Worm (Caenorhabditis elegans) whole organism, L4 larva: ENCODE measurements around the gene nhr-52.

Experiments
- Y105C5A.15 ChIP-seq: fragments of 200-800 bp; sonication (Bioruptor generic); IDR thresholded peaks from 2 replicates; pipeline ENCODE4 v1.3.6; 2022; ENCODE audit warnings: missing genetic modification characterization, missing compliant biosample characterization
- Y48G9A.11 ChIP-seq: fragments of 200-800 bp; sonication (Bioruptor generic); IDR thresholded peaks from 2 replicates; pipeline ENCODE4 v1.3.6; 2022; ENCODE audit warnings: missing genetic modification reagents, missing genetic modification characterization, missing compliant biosample characterization
- ZK337.2 ChIP-seq: fragments of 200-800 bp; sonication (Bioruptor generic); IDR thresholded peaks from 2 replicates; pipeline ENCODE4 v1.3.6; 2022; ENCODE audit warnings: missing genetic modification reagents, missing genetic modification characterization, missing compliant biosample characterization
- aha-1 ChIP-seq: fragments of 150-350 bp; peaks from one replicate; lab custom pipeline; 2014; ENCODE audit warnings: missing biosample characterization, missing genetic modification characterization
- ceh-28 ChIP-seq: fragments of 150-350 bp; optimal IDR thresholded peaks from 2 replicates; lab custom pipeline; 2014; ENCODE audit warnings: missing biosample characterization, missing genetic modification reagents, missing genetic modification characterization
- ceh-62 ChIP-seq: sonication (generic microtip); optimal IDR thresholded peaks from 2 replicates; lab custom pipeline; 2017; ENCODE audit warnings: missing biosample characterization, missing genetic modification characterization
- ctbp-1 ChIP-seq: fragments of 200-800 bp; sonication (Bioruptor generic); IDR thresholded peaks from 2 replicates; pipeline ENCODE4 v1.3.6; 2022; ENCODE audit warnings: missing genetic modification reagents, missing genetic modification characterization, missing compliant biosample characterization
- daf-12 ChIP-seq: fragments of 150-350 bp; optimal IDR thresholded peaks from 2 replicates; lab custom pipeline; 2014; ENCODE audit warnings: missing biosample characterization, missing genetic modification reagents, missing genetic modification characterization
- daf-19 ChIP-seq: fragments of 200-800 bp; sonication (Bioruptor generic); conservative IDR thresholded peaks from 2 replicates; pipeline ENCODE4 v1.3.6; 2022; ENCODE audit warnings: missing genetic modification characterization, missing compliant biosample characterization
- dmd-6 ChIP-seq: fragments of 200-800 bp; sonication (Bioruptor generic); IDR thresholded peaks from 2 replicates; pipeline ENCODE4 v1.3.6; 2022; ENCODE audit warnings: missing genetic modification reagents, missing genetic modification characterization, missing compliant biosample characterization
- dmd-8 ChIP-seq: fragments of 200-800 bp; sonication (Bioruptor generic); IDR thresholded peaks from 2 replicates; pipeline ENCODE4 v1.3.6; 2022; ENCODE audit warnings: missing genetic modification characterization, missing compliant biosample characterization
- duxl-1 ChIP-seq: sonication (generic microtip); optimal IDR thresholded peaks from 2 replicates; lab custom pipeline; 2016; ENCODE audit warnings: mild to moderate bottlenecking, missing genetic modification characterization, moderate library complexity, missing compliant biosample characterization; ENCODE audit not compliant: poor library complexity
- gei-8 ChIP-seq: fragments of 200-800 bp; sonication (Bioruptor generic); optimal IDR thresholded peaks from 2 replicates; lab custom pipeline; 2018; ENCODE audit warnings: mild to moderate bottlenecking, missing genetic modification characterization, missing compliant biosample characterization
- lin-15B ChIP-seq: fragments of 150-350 bp; sonication (generic microtip); optimal IDR thresholded peaks from 3 replicates; lab custom pipeline; 2014; ENCODE audit warnings: missing biosample characterization, missing genetic modification characterization
- lin-29 ChIP-seq: fragments of 200-800 bp; sonication (Bioruptor generic); IDR thresholded peaks from 2 replicates; pipeline ENCODE4 v1.3.6; 2022; ENCODE audit warnings: missing genetic modification reagents, missing genetic modification characterization, missing compliant biosample characterization
- lin-39 ChIP-seq: fragments of 150-350 bp; optimal IDR thresholded peaks from 2 replicates; lab custom pipeline; 2014; ENCODE audit warnings: missing biosample characterization, missing genetic modification reagents, missing genetic modification characterization
- lsy-2 ChIP-seq, 2 experiments: fragments of 150-350 bp in 1 of 2; sonication (generic microtip) in 1 of 2; optimal IDR thresholded peaks; 2 replicates each; lab custom pipeline; 2014 to 2017; ENCODE audit warnings: missing biosample characterization in 2 of 2, missing genetic modification characterization in 2 of 2
- mes-2 ChIP-seq: sonication (generic microtip); optimal IDR thresholded peaks from 2 replicates; lab custom pipeline; 2016; ENCODE audit warnings: missing genotype, mild to moderate bottlenecking, missing genetic modification characterization, missing compliant biosample characterization; ENCODE audit not compliant: poor library complexity, severe bottlenecking
- mxl-2 ChIP-seq: fragments of 200-800 bp; sonication (Bioruptor generic); conservative IDR thresholded peaks from 2 replicates; pipeline ENCODE4 v1.3.6; 2022; ENCODE audit warnings: missing genetic modification reagents, missing genetic modification characterization, missing compliant biosample characterization
- mxl-3 ChIP-seq: fragments of 200-800 bp; sonication (Bioruptor generic); optimal IDR thresholded peaks from 2 replicates; lab custom pipeline; 2018; ENCODE audit warnings: mild to moderate bottlenecking, missing genetic modification characterization, missing compliant biosample characterization
- nhr-10 ChIP-seq: fragments of 150-350 bp; optimal IDR thresholded peaks from 2 replicates; lab custom pipeline; 2014; ENCODE audit warnings: missing biosample characterization, missing genetic modification characterization
- nhr-102 ChIP-seq: sonication (generic microtip); optimal IDR thresholded peaks from 2 replicates; lab custom pipeline; 2016; ENCODE audit warnings: mild to moderate bottlenecking, missing genetic modification characterization, moderate library complexity, missing compliant biosample characterization
- nhr-11 ChIP-seq: fragments of 150-350 bp; optimal IDR thresholded peaks from 2 replicates; lab custom pipeline; 2014; ENCODE audit warnings: missing biosample characterization, missing genetic modification characterization
- nhr-237 ChIP-seq: sonication (generic microtip); optimal IDR thresholded peaks from 2 replicates; lab custom pipeline; 2017; ENCODE audit warnings: missing biosample characterization, missing genetic modification characterization
- nhr-25 ChIP-seq: sonication (generic microtip); optimal IDR thresholded peaks from 2 replicates; lab custom pipeline; 2017; ENCODE audit warnings: missing genetic modification characterization, mild to moderate bottlenecking, missing compliant biosample characterization, antibody characterized with exemption, moderate library complexity, borderline replicate concordance; ENCODE audit not compliant: insufficient read depth
- nhr-48 ChIP-seq: sonication (generic microtip); optimal IDR thresholded peaks from 2 replicates; lab custom pipeline; 2016; ENCODE audit warnings: mild to moderate bottlenecking, missing genetic modification characterization, missing compliant biosample characterization
- set-16 ChIP-seq: fragments of 200-800 bp; sonication (Bioruptor generic); IDR thresholded peaks from 2 replicates; pipeline ENCODE4 v1.3.6; 2022; ENCODE audit warnings: missing genetic modification reagents, missing genetic modification characterization, missing compliant biosample characterization
- skn-1 ChIP-seq: fragments of 150-350 bp; optimal IDR thresholded peaks from 2 replicates; lab custom pipeline; 2014; ENCODE audit warnings: missing biosample characterization, missing genetic modification characterization
- unc-62 ChIP-seq, 3 experiments: fragments of 150-350 bp in 1 of 3; sonication (generic microtip); optimal IDR thresholded peaks in 2 of 3; peaks in 1 of 3; 1 replicate in 1 of 3; 2 replicates in 2 of 3; lab custom pipeline; 2014 to 2017; ENCODE audit warnings: missing biosample characterization in 3 of 3, missing genetic modification characterization in 3 of 3, missing genetic modification reagents in 3 of 3, missing genotype in 1 of 3
- zag-1 ChIP-seq: fragments of 150-350 bp; optimal IDR thresholded peaks from 2 replicates; lab custom pipeline; 2014; ENCODE audit warnings: missing biosample characterization, missing genetic modification characterization
- zip-2 ChIP-seq: fragments of 150-350 bp; optimal IDR thresholded peaks from 2 replicates; lab custom pipeline; 2014; ENCODE audit warnings: missing biosample characterization, missing genetic modification characterization

nhr-52 gene

DNA sequence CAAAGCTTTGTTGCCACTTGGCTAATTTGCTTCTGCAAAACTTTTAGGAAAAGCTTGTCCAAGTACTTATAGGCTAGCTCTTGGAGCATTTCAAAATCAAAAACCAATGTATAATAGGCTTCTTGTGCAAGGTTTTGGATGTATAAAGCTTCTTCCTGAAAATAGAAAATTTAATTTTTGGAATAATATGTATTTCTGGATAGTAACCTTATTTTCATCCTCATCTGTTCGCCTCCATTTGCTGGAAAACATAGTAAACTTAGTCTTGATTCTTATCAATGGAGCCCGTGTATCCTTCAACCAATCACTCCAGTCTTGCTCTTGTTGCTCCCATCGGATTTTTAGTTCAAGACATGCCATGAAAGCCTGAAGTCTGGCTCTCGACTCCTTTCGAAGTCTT, 39.4 kb downstream of the nhr-52 start, which contains the start of gene Y6E2A.4:
Gene Y6E2A.4 (minus strand): TSS at position 101 of the 400 bp plus-strand sequence.
- no peak for TF ChIP-seq mes-2 (tag; lab: Kevin White, UChicago)
- no peak for TF ChIP-seq ceh-28 (tag; lab: Kevin White, UChicago)
- TF ChIP-seq lin-15B: no peak
- no peak for TF ChIP-seq dmd-6 (GFP tag; lab: Robert Waterston, UW)
- TF ChIP-seq Y48G9A.11 (GFP tag; lab: Robert Waterston, UW): no peak
- no peak for TF ChIP-seq mxl-3 (GFP tag; lab: Kevin White, UChicago)
- TF ChIP-seq Y105C5A.15 (GFP tag; lab: Robert Waterston, UW): no peak

- TF ChIP-seq dmd-8 (GFP tag; lab: Robert Waterston, UW) (no peak), lin-29 (GFP tag; lab: Robert Waterston, UW) (no peak), ctbp-1 (GFP tag; lab: Robert Waterston, UW) (no peak), lin-15B (no peak), zag-1 (tag; lab: Kevin White, UChicago) (no peak), nhr-11 (tag; lab: Kevin White, UChicago) (no peak), unc-62 (GFP tag; optimal IDR thresholded peaks at IDR 0.05 in 1 of 2; lab: Kevin White, UChicago) (peak in 1 of 2 experiments; percentile 18), unc-62 (tag; optimal IDR thresholded peaks at IDR 0.05; lab: Kevin White, UChicago) (no peak), nhr-10 (no peak), set-16 (GFP tag; lab: Robert Waterston, UW) (no peak)
Observed at ce11 chrV:15718562-15718961, 41.2 kb downstream of the nhr-52 start, which contains the start of gene Y6E2A.5. Y6E2A.5 (minus strand) TSS chrV:15718662.

ce11 chrV:15719570-15719969, 42.2 kb downstream of the nhr-52 start, which contains the start of gene Y6E2A.7:
Y6E2A.7 (plus strand) TSS chrV:15719870.
- TF ChIP-seq nhr-237 (tag; lab: Kevin White, UChicago): no peak
- no peak for TF ChIP-seq lin-39 (tag; lab: Kevin White, UChicago)

- peak; percentile 24 for TF ChIP-seq aha-1
- no peak for TF ChIP-seq mxl-2 (GFP tag; lab: Robert Waterston, UW)
Observed at ce11 chrV:15721431-15721830, 44.1 kb downstream of the nhr-52 start.

ce11 chrV:15721888-15722287, 44.6 kb downstream of the nhr-52 start, which contains the start of gene srh-140:
srh-140 (plus strand) TSS chrV:15722188.
- no peak for TF ChIP-seq ZK337.2
- no peak for TF ChIP-seq set-16 (GFP tag; lab: Robert Waterston, UW)
- no peak for TF ChIP-seq mxl-2 (GFP tag; lab: Robert Waterston, UW)
- TF ChIP-seq zip-2 (tag; lab: Kevin White, UChicago): no peak
- no peak for TF ChIP-seq ceh-62 (tag; lab: Kevin White, UChicago)
- TF ChIP-seq skn-1 (tag; lab: Kevin White, UChicago): no peak
- TF ChIP-seq ceh-28 (tag; lab: Kevin White, UChicago): no peak
- TF ChIP-seq lsy-2 (tag; optimal IDR thresholded peaks at IDR 0.05; lab: Kevin White, UChicago): no peak
- TF ChIP-seq nhr-25 (tag; lab: Kevin White, UChicago): no peak
- no peak for TF ChIP-seq nhr-102 (tag; lab: Kevin White, UChicago)
- TF ChIP-seq nhr-48 (tag; lab: Kevin White, UChicago): no peak
- no peak for TF ChIP-seq daf-12
- TF ChIP-seq gei-8 (GFP tag; lab: Kevin White, UChicago): no peak
- TF ChIP-seq daf-19 (GFP tag; lab: Robert Waterston, UW): no peak
- TF ChIP-seq duxl-1 (tag; lab: Kevin White, UChicago): no peak
